Fruit fly (Drosophila melanogaster) whole organism, wandering third instar larva: ENCODE data around the gene CG42397.

ENCODE experiments used
- Abd-B ChIP-seq: fragments of >200 bp; optimal IDR thresholded peaks from 2 replicates; lab custom pipeline; 2017; ENCODE audit warnings: missing biosample characterization, missing genetic modification characterization
- CrebA ChIP-seq: fragments of 200-800 bp; sonication (Bioruptor generic); optimal IDR thresholded peaks from 2 replicates; lab custom pipeline; 2016; ENCODE audit warnings: missing biosample characterization, mild to moderate bottlenecking, missing genetic modification characterization, borderline replicate concordance
- Dfd ChIP-seq: fragments of >200 bp; optimal IDR thresholded peaks from 2 replicates; lab custom pipeline; 2017; ENCODE audit warnings: missing biosample characterization, missing genetic modification characterization
- Dif ChIP-seq: fragments of 200-275, 200-300 bp; sonication (Bioruptor generic); optimal IDR thresholded peaks from 2 replicates; lab custom pipeline; 2018; ENCODE audit warnings: missing biosample characterization, missing genetic modification characterization; ENCODE audit not compliant: partially characterized antibody
- GATAd ChIP-seq: sonication (Bioruptor generic); optimal IDR thresholded peaks from 2 replicates; lab custom pipeline; 2016; ENCODE audit warnings: missing biosample characterization, missing genetic modification characterization
- HLH106 ChIP-seq: fragments of 200-800 bp; optimal IDR thresholded peaks from 3 replicates; lab custom pipeline; 2019; ENCODE audit warnings: missing biosample characterization, mild to moderate bottlenecking, missing genetic modification characterization, moderate library complexity
- Hnf4 ChIP-seq: fragments of 200-800 bp; sonication (Bioruptor generic); optimal IDR thresholded peaks from 2 replicates; lab custom pipeline; 2016; ENCODE audit warnings: missing biosample characterization, mild to moderate bottlenecking, missing genetic modification characterization
- Hr83 ChIP-seq: fragments of 200-300 bp; sonication (Bioruptor generic); optimal IDR thresholded peaks from 2 replicates; lab custom pipeline; 2016; ENCODE audit warnings: missing biosample characterization, mild to moderate bottlenecking, missing genetic modification characterization, moderate library complexity; ENCODE audit not compliant: poor library complexity, severe bottlenecking
- Jra ChIP-seq: sonication (Bioruptor generic); optimal IDR thresholded peaks from 2 replicates; lab custom pipeline; 2016; ENCODE audit warnings: missing biosample characterization, missing genetic modification characterization
- Mio ChIP-seq: sonication (Bioruptor generic); optimal IDR thresholded peaks from 2 replicates; lab custom pipeline; 2016; ENCODE audit warnings: missing biosample characterization, missing genetic modification characterization
- N ChIP-seq: fragments of >200 bp; optimal IDR thresholded peaks from 2 replicates; lab custom pipeline; 2018; ENCODE audit warnings: missing biosample characterization, missing external identifiers, missing genetic modification characterization
- OdsH ChIP-seq: fragments of 200-800 bp; sonication (Bioruptor generic); optimal IDR thresholded peaks from 2 replicates; lab custom pipeline; 2016; ENCODE audit warnings: missing biosample characterization, mild to moderate bottlenecking, missing genetic modification characterization
- Sp1 ChIP-seq: fragments of 200-800 bp; sonication (Bioruptor generic); optimal IDR thresholded peaks from 3 replicates; lab custom pipeline; 2019; ENCODE audit warnings: missing biosample characterization, mild to moderate bottlenecking, missing genetic modification characterization, moderate library complexity
- Vsx2 ChIP-seq: fragments of 200-300, 225-300 bp; sonication (Bioruptor generic); optimal IDR thresholded peaks from 2 replicates; lab custom pipeline; 2018; ENCODE audit warnings: missing biosample characterization, missing genetic modification characterization; ENCODE audit not compliant: partially characterized antibody
- br ChIP-seq: fragments of 200-800 bp; sonication (Bioruptor generic); optimal IDR thresholded peaks from 2 replicates; lab custom pipeline; 2016; ENCODE audit warnings: missing biosample characterization, missing genetic modification characterization
- brk ChIP-seq: fragments of 200-800 bp; sonication (Bioruptor generic); optimal IDR thresholded peaks from 2 replicates; lab custom pipeline; 2016; ENCODE audit warnings: missing biosample characterization, mild to moderate bottlenecking, missing genetic modification characterization
- dl ChIP-seq, 2 experiments: fragments of 175-275, 200-275 bp in 1 of 2; fragments of 200-275 bp in 1 of 2; sonication (Bioruptor generic); optimal IDR thresholded peaks; lab custom pipeline; 2018; ENCODE audit warnings: mild to moderate bottlenecking in 2 of 2, missing biosample characterization in 2 of 2, missing genetic modification characterization in 2 of 2, moderate library complexity in 2 of 2; ENCODE audit not compliant: partially characterized antibody in 2 of 2, insufficient read depth in 1 of 2
- dmrt93B ChIP-seq: fragments of 200-800 bp; sonication (Bioruptor generic); optimal IDR thresholded peaks from 2 replicates; lab custom pipeline; 2018; ENCODE audit warnings: missing biosample characterization, mild to moderate bottlenecking, missing genetic modification characterization
- dsf ChIP-seq: sonication (Bioruptor generic); optimal IDR thresholded peaks from 2 replicates; lab custom pipeline; 2016; ENCODE audit warnings: missing biosample characterization, missing genetic modification characterization, borderline replicate concordance
- ey ChIP-seq: fragments of 200-800 bp; sonication (Bioruptor generic); optimal IDR thresholded peaks from 2 replicates; lab custom pipeline; 2016; ENCODE audit warnings: missing biosample characterization, missing genetic modification characterization
- foxo ChIP-seq, 2 experiments: fragments of 200-800 bp; sonication (Bioruptor generic); optimal IDR thresholded peaks; 2 replicates in 1 of 2; 3 replicates in 1 of 2; lab custom pipeline; 2016 to 2017; ENCODE audit warnings: missing biosample characterization in 2 of 2, missing genetic modification characterization in 2 of 2
- fru ChIP-seq: fragments of 200-800 bp; sonication (Bioruptor generic); optimal IDR thresholded peaks from 3 replicates; lab custom pipeline; 2016; ENCODE audit warnings: missing biosample characterization, mild to moderate bottlenecking, missing genetic modification characterization
- h ChIP-seq: fragments of 200-800 bp; sonication (Bioruptor generic); optimal IDR thresholded peaks from 3 replicates; lab custom pipeline; 2016; ENCODE audit warnings: missing biosample characterization, mild to moderate bottlenecking, missing genetic modification characterization
- jim ChIP-seq: fragments of 175-275, 200-325 bp; sonication (Bioruptor generic); optimal IDR thresholded peaks from 2 replicates; lab custom pipeline; 2016; ENCODE audit warnings: missing biosample characterization, mild to moderate bottlenecking, missing genetic modification characterization
- lola ChIP-seq: fragments of >200 bp; optimal IDR thresholded peaks from 2 replicates; lab custom pipeline; 2017; ENCODE audit warnings: missing biosample characterization, missing genetic modification characterization
- pan ChIP-seq: fragments of >200 bp; optimal IDR thresholded peaks from 2 replicates; lab custom pipeline; 2017
- rgr ChIP-seq: fragments of 200-800 bp; sonication (Bioruptor generic); optimal IDR thresholded peaks from 3 replicates; lab custom pipeline; 2016; ENCODE audit warnings: missing biosample characterization, mild to moderate bottlenecking, missing genetic modification characterization
- sage ChIP-seq: fragments of 200-800 bp; sonication (Bioruptor generic); optimal IDR thresholded peaks from 2 replicates; lab custom pipeline; 2016; ENCODE audit warnings: missing biosample characterization, mild to moderate bottlenecking, missing genetic modification characterization
- sv ChIP-seq: fragments of 200-800 bp; sonication (Bioruptor generic); optimal IDR thresholded peaks from 3 replicates; lab custom pipeline; 2016; ENCODE audit warnings: missing biosample characterization, missing genetic modification characterization
- tai ChIP-seq: sonication (Bioruptor generic); optimal IDR thresholded peaks from 2 replicates; lab custom pipeline; 2016; ENCODE audit warnings: missing biosample characterization, missing genetic modification characterization
- woc ChIP-seq: sonication (Bioruptor generic); optimal IDR thresholded peaks from 2 replicates; lab custom pipeline; 2016; ENCODE audit warnings: missing biosample characterization, mild to moderate bottlenecking, missing genetic modification characterization

CG42397 gene

dm6 chr3L:11949539-11949938 lies 24.1 kb downstream of the CG42397 start, which contains the start of gene CG17826:
TSS of gene CG17826 (plus strand) at chr3L:11949839.
- TF ChIP-seq N (GFP tag; lab: Kevin White, UChicago) (no peak), ey (GFP tag; lab: Kevin White, UChicago) (no peak), woc (GFP tag; lab: Kevin White, UChicago) (no peak), Vsx2 (GFP tag; lab: Kevin White, UChicago) (no peak), OdsH (GFP tag; lab: Kevin White, UChicago) (no peak), rgr (GFP tag; lab: Kevin White, UChicago) (no peak), Jra (GFP tag; lab: Kevin White, UChicago) (no peak)

dm6 chr3L:11947357-11947756 lies 26.2 kb downstream of the CG42397 start, which contains the start of gene CG7252:
TSS of gene CG7252 (plus strand) at chr3L:11947675.
- TF ChIP-seq dsf (GFP tag; lab: Kevin White, UChicago) (no peak), h (peak; percentile 13), Abd-B (no peak), Hr83 (GFP tag; lab: Kevin White, UChicago) (no peak), Vsx2 (GFP tag; lab: Kevin White, UChicago) (no peak)

dm6 chr3L:11944752-11945151 lies 28.8 kb downstream of the CG42397 start, which contains the start of gene CG5883:
TSS of gene CG5883 (minus strand) at chr3L:11944852.
- TF ChIP-seq N (GFP tag; lab: Kevin White, UChicago) = no peak
- TF ChIP-seq Jra (GFP tag; lab: Kevin White, UChicago) = no peak
- TF ChIP-seq dsf (GFP tag; lab: Kevin White, UChicago) = no peak
- no peak for TF ChIP-seq woc (GFP tag; lab: Kevin White, UChicago)
- no peak for TF ChIP-seq foxo (GFP tag; optimal IDR thresholded peaks at IDR 0.05; lab: Kevin White, UChicago)
- TF ChIP-seq pan (lab: Kevin White, UChicago) = no peak
- no peak for TF ChIP-seq HLH106 (tag; lab: Kevin White, UChicago)
- no peak for TF ChIP-seq dmrt93B (GFP tag; lab: Kevin White, UChicago)
- TF ChIP-seq br (GFP tag; lab: Kevin White, UChicago) = no peak
- no peak for TF ChIP-seq brk (GFP tag; lab: Kevin White, UChicago)
- TF ChIP-seq lola (GFP tag; lab: Kevin White, UChicago) = no peak
- no peak for TF ChIP-seq tai (GFP tag; lab: Kevin White, UChicago)
- TF ChIP-seq sage = no peak
- TF ChIP-seq dl (GFP tag; optimal IDR thresholded peaks at IDR 0.05; lab: Kevin White, UChicago; ENCODE audit: insufficient read depth in 1 of 2, partially characterized antibody in 2 of 2) = no peak
- TF ChIP-seq Hr83 (GFP tag; lab: Kevin White, UChicago) = no peak
- TF ChIP-seq GATAd (GFP tag; lab: Kevin White, UChicago) = no peak
- TF ChIP-seq Abd-B = no peak
- TF ChIP-seq Mio (GFP tag; lab: Kevin White, UChicago) = no peak
- TF ChIP-seq OdsH (GFP tag; lab: Kevin White, UChicago) = no peak
- no peak for TF ChIP-seq sv

DNA sequence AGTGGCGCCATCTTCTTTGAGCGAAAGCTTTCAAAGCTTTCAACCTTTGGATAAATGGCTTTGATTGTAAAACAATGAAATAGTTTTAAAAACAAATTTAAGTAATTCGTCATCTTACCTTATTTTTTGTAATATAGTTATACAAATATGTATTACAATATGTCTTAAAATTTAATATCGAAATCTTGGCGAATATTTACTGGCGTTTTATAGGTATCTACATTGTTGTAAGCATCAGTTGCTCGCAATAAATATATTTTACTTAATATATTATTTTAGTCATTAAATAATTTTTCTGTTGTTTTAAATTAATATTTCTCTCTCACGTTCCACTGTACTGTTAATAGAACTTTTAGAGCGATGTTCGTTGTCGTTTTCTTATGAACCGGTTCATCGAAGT lies 32.0 kb downstream of the CG42397 start, which contains the start of gene Rpt4R:
Rpt4R (plus strand) TSS at position 301 of the 400 bp plus-strand sequence.
- TF ChIP-seq Dif (GFP tag; lab: Kevin White, UChicago) = no peak
- no peak for TF ChIP-seq dl (GFP tag; optimal IDR thresholded peaks at IDR 0.05; lab: Kevin White, UChicago; ENCODE audit: insufficient read depth in 1 of 2, partially characterized antibody in 2 of 2)
- no peak for TF ChIP-seq CrebA (GFP tag; lab: Kevin White, UChicago)
- no peak for TF ChIP-seq lola (GFP tag; lab: Kevin White, UChicago)
- no peak for TF ChIP-seq Abd-B
- no peak for TF ChIP-seq Hr83 (GFP tag; lab: Kevin White, UChicago)
- TF ChIP-seq Vsx2 (GFP tag; lab: Kevin White, UChicago) = no peak
- TF ChIP-seq Mio (GFP tag; lab: Kevin White, UChicago) = no peak
- no peak for TF ChIP-seq Jra (GFP tag; lab: Kevin White, UChicago)
- TF ChIP-seq Hnf4 (GFP tag; lab: Kevin White, UChicago) = no peak
- TF ChIP-seq jim (GFP tag; lab: Kevin White, UChicago) = no peak
- no peak for TF ChIP-seq Sp1
- TF ChIP-seq ey (GFP tag; lab: Kevin White, UChicago) = no peak
- TF ChIP-seq fru = no peak
- no peak for TF ChIP-seq dmrt93B (GFP tag; lab: Kevin White, UChicago)
- TF ChIP-seq rgr (GFP tag; lab: Kevin White, UChicago) = no peak
- TF ChIP-seq OdsH (GFP tag; lab: Kevin White, UChicago) = no peak
- TF ChIP-seq Dfd = no peak
